Worm (Caenorhabditis elegans) whole organism, late embryonic: ENCODE data around the gene C25E10.4.

Experiments used
- ceh-19 ChIP-seq: fragments of 200-800 bp; sonication (Bioruptor generic); optimal IDR thresholded peaks from 2 replicates; lab custom pipeline; 2018; ENCODE audit warnings: mild to moderate bottlenecking, missing genetic modification characterization, missing compliant biosample characterization
- hlh-30 ChIP-seq: sonication (generic microtip); optimal IDR thresholded peaks from 2 replicates; lab custom pipeline; 2017; ENCODE audit warnings: antibody characterized with exemption, missing genetic modification characterization, missing compliant biosample characterization; ENCODE audit not compliant: insufficient read depth
- pqm-1 ChIP-seq: sonication (generic microtip); optimal IDR thresholded peaks from 2 replicates; lab custom pipeline; 2016; ENCODE audit warnings: missing genetic modification characterization, missing compliant biosample characterization

DNA sequence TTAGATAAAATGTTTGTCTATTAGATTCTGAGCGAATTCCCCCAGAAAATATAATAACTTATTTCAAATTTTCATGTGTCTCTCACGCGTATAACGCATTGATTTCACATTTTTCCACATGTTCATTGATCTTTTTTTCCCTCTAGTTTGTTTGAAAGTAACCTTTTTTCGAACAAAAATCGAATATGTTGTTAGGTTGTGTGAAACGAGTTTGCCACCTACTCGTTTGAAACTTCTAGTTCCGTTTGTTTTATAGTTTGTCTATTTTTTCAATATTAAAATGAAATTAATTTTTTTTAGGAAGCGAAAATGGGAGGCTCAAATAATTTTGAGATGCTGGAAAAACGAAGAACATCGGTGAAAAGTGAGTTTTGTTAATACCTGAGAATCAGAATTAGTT is 3.1 kb upstream of the C25E10.4 start, which contains the start of gene C25E10.5:
- no peak for TF ChIP-seq pqm-1 (tag; lab: Kevin White, UChicago)
- TF ChIP-seq hlh-30 (tag; lab: Kevin White, UChicago): no peak
- TF ChIP-seq ceh-19 (GFP tag; lab: Kevin White, UChicago): no peak
